Worm (Caenorhabditis elegans) whole organism, midembryonic: Measurements from ENCODE around the gene npr-19.

Experiments
- T22C8.4 ChIP-seq: fragments of 200-800 bp; sonication (Bioruptor generic); IDR thresholded peaks from 2 replicates; pipeline ENCODE4 v1.3.6; 2022; ENCODE audit warnings: missing genetic modification characterization, missing compliant biosample characterization
- cog-1 ChIP-seq: sonication (generic microtip); optimal IDR thresholded peaks from 2 replicates; lab custom pipeline; 2016; ENCODE audit warnings: missing genetic modification characterization, missing compliant biosample characterization
- med-1 ChIP-seq: sonication (generic microtip); optimal IDR thresholded peaks from 2 replicates; lab custom pipeline; 2017; ENCODE audit warnings: missing genetic modification characterization, mild to moderate bottlenecking, missing compliant biosample characterization, antibody characterized with exemption, missing genetic modification reagents; ENCODE audit not compliant: insufficient read depth
- ztf-23 ChIP-seq: fragments of 200-800 bp; sonication (Bioruptor generic); IDR thresholded peaks from 2 replicates; pipeline ENCODE4 v1.3.6; 2022; ENCODE audit warnings: missing genetic modification reagents, missing genetic modification characterization, missing compliant biosample characterization

ce11 chrX:759634-760033 lies 24.2 kb upstream of the npr-19 start, which contains the start of gene aex-3:
- no peak for TF ChIP-seq med-1 (GFP tag; lab: Kevin White, UChicago)
- no peak for TF ChIP-seq ztf-23 (GFP tag; lab: Robert Waterston, UW)
- no peak for TF ChIP-seq T22C8.4 (GFP tag; lab: Robert Waterston, UW)
- TF ChIP-seq cog-1 (tag; lab: Kevin White, UChicago) = no peak
